Worm (Caenorhabditis elegans): ENCODE results near the gene cid-1.

ce11 chrIII:5165211-5165610 is 8.5 kb upstream of the cid-1 start, which contains the start of gene T10F2.2:
- no peak for TF ChIP-seq him-1 (tag; optimal IDR thresholded peaks at IDR 0.05)
- TF ChIP-seq dao-5 (tag; optimal IDR thresholded peaks at IDR 0.05), result no peak
- TF ChIP-seq W03F9.2 (tag; optimal IDR thresholded peaks at IDR 0.05), result no peak

All from whole organism, L4/young adult.